In genomic region chr2L:17449608-17450504, dm6 we compare ENCODE assay signal across 1 fruit fly cellular context.
TF ChIP-seq lines count a peak whose summit lies in the region.

Gene dl (minus strand): TSS chr2L:17450364.

TF ChIP-seq in whole organism, embryonic, 481 proteins besides CTCF, POLR2A, EP300 and RAD21 (continued from another document and continues in another):
- no peak for TF ChIP-seq Rx (GFP tag; IDR thresholded peaks at IDR 0.05; lab: Robert Waterston, UW)
- no peak for TF ChIP-seq CG2129 (GFP tag; IDR thresholded peaks at IDR 0.05; lab: Robert Waterston, UW; ENCODE audit: partially characterized antibody)
- no peak for TF ChIP-seq CG11398 (GFP tag; optimal IDR thresholded peaks at IDR 0.05; lab: Kevin White, UChicago)
- no peak for TF ChIP-seq dmrt99B (tag; optimal IDR thresholded peaks at IDR 0.05; lab: Kevin White, UChicago)
- peak; percentile 2 to 43 for TF ChIP-seq bsh (GFP tag; optimal IDR thresholded peaks at IDR 0.05; lab: Kevin White, UChicago)
- TF ChIP-seq ham (GFP tag; IDR thresholded peaks at IDR 0.05; lab: Robert Waterston, UW), result no peak
- no peak for TF ChIP-seq wdn (GFP tag; IDR thresholded peaks at IDR 0.05; lab: Robert Waterston, UW)
- TF ChIP-seq tup (GFP tag; optimal IDR thresholded peaks at IDR 0.05; lab: Kevin White, UChicago), result no peak
- TF ChIP-seq tna (GFP tag; IDR thresholded peaks at IDR 0.05; lab: Robert Waterston, UW; ENCODE audit: partially characterized antibody), result no peak
- 0 out of 2 replicates have a peak, but pooled peaks have one; percentile 30 for TF ChIP-seq CG11696 (GFP tag; IDR thresholded peaks at IDR 0.05; lab: Robert Waterston, UW)
- TF ChIP-seq ci (GFP tag; IDR thresholded peaks at IDR 0.05; lab: Robert Waterston, UW), result peak; percentile 53; the same call in 2 of the 3 replicates
- TF ChIP-seq CG14965 (GFP tag; optimal IDR thresholded peaks at IDR 0.05; lab: Kevin White, UChicago; ENCODE audit: borderline replicate concordance), result no peak
- no peak for TF ChIP-seq CG6272 (GFP tag; IDR thresholded peaks at IDR 0.05; lab: Robert Waterston, UW)
- peak; percentile 18; the same call in 1 of the 3 replicates for TF ChIP-seq CG34422 (GFP tag; IDR thresholded peaks at IDR 0.05; lab: Robert Waterston, UW)
- TF ChIP-seq ab (GFP tag; optimal IDR thresholded peaks at IDR 0.05; lab: Kevin White, UChicago), result no peak
- no peak for TF ChIP-seq CG11723 (GFP tag; optimal IDR thresholded peaks at IDR 0.05; lab: Kevin White, UChicago)
- TF ChIP-seq br (optimal IDR thresholded peaks at IDR 0.05; lab: Kevin White, UChicago), result no peak
- TF ChIP-seq gcm (GFP tag; optimal IDR thresholded peaks at IDR 0.05; lab: Kevin White, UChicago), result no peak
- peak; percentile 68 for TF ChIP-seq sd (tag; optimal IDR thresholded peaks at IDR 0.05; lab: Kevin White, UChicago)
- no peak for TF ChIP-seq tin (GFP tag; optimal IDR thresholded peaks at IDR 0.05; lab: Kevin White, UChicago)
- no peak for TF ChIP-seq nerfin-1 (tag; optimal IDR thresholded peaks at IDR 0.05; lab: Kevin White, UChicago)
- no peak for TF ChIP-seq Doc3 (GFP tag; IDR thresholded peaks at IDR 0.05; lab: Robert Waterston, UW; ENCODE audit: partially characterized antibody)
- TF ChIP-seq Taf1 (GFP tag; IDR thresholded peaks at IDR 0.05; lab: Robert Waterston, UW), result no peak
- TF ChIP-seq disco-r (GFP tag; optimal IDR thresholded peaks at IDR 0.05; lab: Kevin White, UChicago), result no peak
- TF ChIP-seq Deaf1 (tag; optimal IDR thresholded peaks at IDR 0.05; lab: Kevin White, UChicago), result no peak
- TF ChIP-seq cad (GFP tag; optimal IDR thresholded peaks at IDR 0.05; lab: Kevin White, UChicago), result no peak
- no peak for TF ChIP-seq Dll (GFP tag; IDR thresholded peaks at IDR 0.05; lab: Robert Waterston, UW; ENCODE audit: partially characterized antibody)
- TF ChIP-seq CG8765 (GFP tag; IDR thresholded peaks at IDR 0.05; lab: Robert Waterston, UW), result no peak
- TF ChIP-seq slou (GFP tag; optimal IDR thresholded peaks at IDR 0.05; lab: Kevin White, UChicago), result no peak
- no peak for TF ChIP-seq Side (GFP tag; optimal IDR thresholded peaks at IDR 0.05; lab: Kevin White, UChicago)
- TF ChIP-seq az2 (GFP tag; optimal IDR thresholded peaks at IDR 0.05; lab: Kevin White, UChicago), result no peak
- TF ChIP-seq lilli (GFP tag; optimal IDR thresholded peaks at IDR 0.05; lab: Kevin White, UChicago), result no peak
- TF ChIP-seq bigmax (GFP tag; optimal IDR thresholded peaks at IDR 0.05; lab: Kevin White, UChicago), result no peak
- TF ChIP-seq Fer1 (GFP tag; optimal IDR thresholded peaks at IDR 0.05; lab: Kevin White, UChicago), result no peak
- TF ChIP-seq CG7745 (tag; optimal IDR thresholded peaks at IDR 0.05; lab: Kevin White, UChicago), result no peak
- no peak for TF ChIP-seq insv (GFP tag; optimal IDR thresholded peaks at IDR 0.05; lab: Kevin White, UChicago)
- no peak for TF ChIP-seq CG10431 (GFP tag; optimal IDR thresholded peaks at IDR 0.05; lab: Kevin White, UChicago)
- TF ChIP-seq CG15011 (GFP tag; optimal IDR thresholded peaks at IDR 0.05; lab: Kevin White, UChicago), result no peak
- TF ChIP-seq CG12391 (tag; optimal IDR thresholded peaks at IDR 0.05; lab: Kevin White, UChicago), result no peak
- TF ChIP-seq CG15514 (GFP tag; optimal IDR thresholded peaks at IDR 0.05; lab: Kevin White, UChicago), result peak; percentile 14
- no peak for TF ChIP-seq TFAM (GFP tag; optimal IDR thresholded peaks at IDR 0.05; lab: Kevin White, UChicago)
- TF ChIP-seq jigr1 (GFP tag; IDR thresholded peaks at IDR 0.05; lab: Robert Waterston, UW), result no peak
- TF ChIP-seq Hr39 (optimal IDR thresholded peaks at IDR 0.05; lab: Kevin White, UChicago), result no peak
- TF ChIP-seq Ssrp (tag; optimal IDR thresholded peaks at IDR 0.05; lab: Kevin White, UChicago), result no peak
- no peak for TF ChIP-seq CG10274 (GFP tag; optimal IDR thresholded peaks at IDR 0.05; lab: Kevin White, UChicago)
- no peak for TF ChIP-seq CG8944 (GFP tag; optimal IDR thresholded peaks at IDR 0.05; lab: Kevin White, UChicago)
- TF ChIP-seq B-H2 (GFP tag; optimal IDR thresholded peaks at IDR 0.05; lab: Kevin White, UChicago), result no peak
- no peak for TF ChIP-seq Vsx1 (GFP tag; optimal IDR thresholded peaks at IDR 0.05; lab: Kevin White, UChicago)
- peak; percentile 42 for TF ChIP-seq CG13624 (GFP tag; optimal IDR thresholded peaks at IDR 0.05; lab: Kevin White, UChicago)
- TF ChIP-seq sens (GFP tag; lab: Kevin White, UChicago), result peak; percentile 80
- no peak for TF ChIP-seq HLH54F (GFP tag; optimal IDR thresholded peaks at IDR 0.05; lab: Kevin White, UChicago)
- 0 out of 2 replicates have a peak, but pooled peaks have one; percentile 4 for TF ChIP-seq onecut (GFP tag; IDR thresholded peaks at IDR 0.05; lab: Robert Waterston, UW)
- TF ChIP-seq maf-S (GFP tag; optimal IDR thresholded peaks at IDR 0.05; lab: Kevin White, UChicago), result no peak
- TF ChIP-seq Dbx (GFP tag; IDR thresholded peaks at IDR 0.05; lab: Robert Waterston, UW), result peak; percentile 11; the same call in 1 of the 3 replicates
- no peak for TF ChIP-seq CG17328 (GFP tag; IDR thresholded peaks at IDR 0.05; lab: Robert Waterston, UW)
- TF ChIP-seq en (GFP tag; optimal IDR thresholded peaks at IDR 0.05; lab: Kevin White, UChicago), result no peak
- no peak for TF ChIP-seq ems (GFP tag; optimal IDR thresholded peaks at IDR 0.05; lab: Kevin White, UChicago)
- TF ChIP-seq dm (GFP tag; optimal IDR thresholded peaks at IDR 0.05; lab: Kevin White, UChicago), result no peak
- TF ChIP-seq YL-1 (GFP tag; optimal IDR thresholded peaks at IDR 0.05; lab: Kevin White, UChicago), result no peak
- no peak for TF ChIP-seq CG11093 (GFP tag; IDR thresholded peaks at IDR 0.05; lab: Robert Waterston, UW)
- no peak for TF ChIP-seq pnt (GFP tag; optimal IDR thresholded peaks at IDR 0.05; lab: Kevin White, UChicago)
- TF ChIP-seq pzg (GFP tag; optimal IDR thresholded peaks at IDR 0.05; lab: Kevin White, UChicago), result peak; percentile 3
- TF ChIP-seq CG10543 (GFP tag; optimal IDR thresholded peaks at IDR 0.05; lab: Kevin White, UChicago), result no peak
- no peak for TF ChIP-seq CG16813 (GFP tag; IDR thresholded peaks at IDR 0.05; lab: Robert Waterston, UW; ENCODE audit: partially characterized antibody)
- no peak for TF ChIP-seq crp (GFP tag; optimal IDR thresholded peaks at IDR 0.05; lab: Kevin White, UChicago)
- no peak for TF ChIP-seq ranshi (GFP tag; IDR thresholded peaks at IDR 0.05; lab: Robert Waterston, UW)
- TF ChIP-seq CrebB (tag; optimal IDR thresholded peaks at IDR 0.05; lab: Kevin White, UChicago), result no peak
- no peak for TF ChIP-seq CoRest (tag; optimal IDR thresholded peaks at IDR 0.05; lab: Kevin White, UChicago)
- TF ChIP-seq nau (GFP tag; optimal IDR thresholded peaks at IDR 0.05; lab: Kevin White, UChicago), result peak; percentile 23
- TF ChIP-seq D19B (GFP tag; optimal IDR thresholded peaks at IDR 0.05; lab: Kevin White, UChicago), result peak; percentile 84
- TF ChIP-seq CG9817 (tag; optimal IDR thresholded peaks at IDR 0.05; lab: Kevin White, UChicago), result no peak
- TF ChIP-seq CG42726 (GFP tag; IDR thresholded peaks at IDR 0.05; lab: Robert Waterston, UW; ENCODE audit: partially characterized antibody), result no peak; the same call in 1 of the 2 replicates
- no peak for TF ChIP-seq CG11695 (GFP tag; IDR thresholded peaks at IDR 0.05; lab: Robert Waterston, UW)
- no peak for TF ChIP-seq kay (GFP tag; optimal IDR thresholded peaks at IDR 0.05; lab: Kevin White, UChicago)
- TF ChIP-seq bbx (GFP tag; IDR thresholded peaks at IDR 0.05; lab: Robert Waterston, UW; ENCODE audit: partially characterized antibody), result no peak
- peak; percentile 18; the same call in 1 of the 2 replicates for TF ChIP-seq GATAe (GFP tag; conservative IDR thresholded peaks at IDR 0.05; lab: Robert Waterston, UW)
- TF ChIP-seq org-1 (GFP tag; optimal IDR thresholded peaks at IDR 0.05; lab: Kevin White, UChicago), result no peak
- no peak for TF ChIP-seq ftz-f1 (GFP tag; optimal IDR thresholded peaks at IDR 0.05; lab: Kevin White, UChicago)
- TF ChIP-seq Sry-β (GFP tag; optimal IDR thresholded peaks at IDR 0.05; lab: Kevin White, UChicago), result no peak
- TF ChIP-seq p53 (GFP tag; optimal IDR thresholded peaks at IDR 0.05; lab: Kevin White, UChicago), result no peak
- no peak for TF ChIP-seq gt (GFP tag; IDR thresholded peaks at IDR 0.05; lab: Robert Waterston, UW)
- TF ChIP-seq CG11085 (GFP tag; IDR thresholded peaks at IDR 0.05; lab: Robert Waterston, UW), result peak; percentile 31; the same call in 1 of the 2 replicates
- no peak for TF ChIP-seq zen (tag; optimal IDR thresholded peaks at IDR 0.05; lab: Kevin White, UChicago)
- TF ChIP-seq Mad (GFP tag; optimal IDR thresholded peaks at IDR 0.05; lab: Kevin White, UChicago), result no peak
- TF ChIP-seq CG11560 (tag; IDR thresholded peaks at IDR 0.05; lab: Robert Waterston, UW), result peak; percentile 47; the same call in 1 of the 3 replicates
- no peak for TF ChIP-seq CG12299 (tag; optimal IDR thresholded peaks at IDR 0.05; lab: Kevin White, UChicago)
- no peak for TF ChIP-seq CG17829 (tag; optimal IDR thresholded peaks at IDR 0.05; lab: Kevin White, UChicago)
- no peak for TF ChIP-seq gce (GFP tag; IDR thresholded peaks at IDR 0.05; lab: Robert Waterston, UW)
- TF ChIP-seq mld (GFP tag; IDR thresholded peaks at IDR 0.05; lab: Robert Waterston, UW; ENCODE audit: partially characterized antibody), result no peak
- no peak for TF ChIP-seq CG1529 (GFP tag; optimal IDR thresholded peaks at IDR 0.05; lab: Kevin White, UChicago)
- TF ChIP-seq CG18599 (GFP tag; optimal IDR thresholded peaks at IDR 0.05; lab: Kevin White, UChicago), result peak; percentile 2
- peak; percentile 46 for TF ChIP-seq CG34376 (GFP tag; optimal IDR thresholded peaks at IDR 0.05; lab: Kevin White, UChicago)
- TF ChIP-seq Sin3A (optimal IDR thresholded peaks at IDR 0.05; lab: Kevin White, UChicago), result no peak
- peak; percentile 69 for TF ChIP-seq abd-A (tag; optimal IDR thresholded peaks at IDR 0.05; lab: Kevin White, UChicago)
- TF ChIP-seq CG6175 (GFP tag; IDR thresholded peaks at IDR 0.05; lab: Robert Waterston, UW), result 0 out of 3 replicates have a peak, but pooled peaks have one; percentile 53
- TF ChIP-seq tap (tag; optimal IDR thresholded peaks at IDR 0.05; lab: Kevin White, UChicago), result no peak
- TF ChIP-seq caup (GFP tag; optimal IDR thresholded peaks at IDR 0.05; lab: Kevin White, UChicago; ENCODE audit: severe bottlenecking), result no peak
- no peak for TF ChIP-seq CG11504 (tag; optimal IDR thresholded peaks at IDR 0.05; lab: Kevin White, UChicago)
- TF ChIP-seq tx (GFP tag; optimal IDR thresholded peaks at IDR 0.05; lab: Kevin White, UChicago), result no peak
- TF ChIP-seq CG4424 (GFP tag; optimal IDR thresholded peaks at IDR 0.05; lab: Kevin White, UChicago), result peak; percentile 11
- TF ChIP-seq CG15696 (tag; optimal IDR thresholded peaks at IDR 0.05; lab: Kevin White, UChicago), result no peak
- TF ChIP-seq CG10462 (GFP tag; optimal IDR thresholded peaks at IDR 0.05; lab: Kevin White, UChicago), result no peak
- no peak for TF ChIP-seq tgo (GFP tag; IDR thresholded peaks at IDR 0.05; lab: Robert Waterston, UW)
- TF ChIP-seq unc-4 (GFP tag; IDR thresholded peaks at IDR 0.05; lab: Robert Waterston, UW; ENCODE audit: partially characterized antibody), result no peak
- TF ChIP-seq hb (GFP tag; IDR thresholded peaks at IDR 0.05; lab: Robert Waterston, UW; ENCODE audit: partially characterized antibody), result no peak
- peak; percentile 18 for TF ChIP-seq gem (tag; optimal IDR thresholded peaks at IDR 0.05; lab: Kevin White, UChicago)
- TF ChIP-seq ap (GFP tag; IDR thresholded peaks at IDR 0.05; lab: Robert Waterston, UW), result no peak
- TF ChIP-seq grn (GFP tag; optimal IDR thresholded peaks at IDR 0.05; lab: Kevin White, UChicago), result no peak
- TF ChIP-seq Elba2 (GFP tag; optimal IDR thresholded peaks at IDR 0.05; lab: Kevin White, UChicago), result no peak
- no peak for TF ChIP-seq NK7.1 (GFP tag; optimal IDR thresholded peaks at IDR 0.05; lab: Kevin White, UChicago)
- TF ChIP-seq CG12155 (GFP tag; optimal IDR thresholded peaks at IDR 0.05; lab: Kevin White, UChicago), result no peak
- TF ChIP-seq Atf-2 (GFP tag; optimal IDR thresholded peaks at IDR 0.05; lab: Kevin White, UChicago), result no peak
- TF ChIP-seq CG2116 (GFP tag; optimal IDR thresholded peaks at IDR 0.05; lab: Kevin White, UChicago), result no peak
- TF ChIP-seq Opbp (GFP tag; IDR thresholded peaks at IDR 0.05; lab: Robert Waterston, UW; ENCODE audit: partially characterized antibody), result no peak
- TF ChIP-seq Nf-YA (GFP tag; IDR thresholded peaks at IDR 0.05; lab: Robert Waterston, UW), result no peak
- TF ChIP-seq pita (GFP tag; optimal IDR thresholded peaks at IDR 0.05; lab: Kevin White, UChicago), result no peak
- TF ChIP-seq trh (GFP tag; optimal IDR thresholded peaks at IDR 0.05; lab: Kevin White, UChicago), result no peak
- TF ChIP-seq dpn (GFP tag; optimal IDR thresholded peaks at IDR 0.05; lab: Kevin White, UChicago), result no peak
- TF ChIP-seq D (optimal IDR thresholded peaks at IDR 0.05; lab: Kevin White, UChicago), result no peak
- no peak for TF ChIP-seq D (GFP tag; optimal IDR thresholded peaks at IDR 0.05; lab: Kevin White, UChicago)
- TF ChIP-seq CG7987 (GFP tag; optimal IDR thresholded peaks at IDR 0.05; lab: Kevin White, UChicago), result no peak
- peak; percentile 66 to 83 for TF ChIP-seq Trl (optimal IDR thresholded peaks at IDR 0.05; lab: Kevin White, UChicago)
- TF ChIP-seq Trl (GFP tag; optimal IDR thresholded peaks at IDR 0.05; lab: Kevin White, UChicago), result no peak
- TF ChIP-seq Abd-B (GFP tag; optimal IDR thresholded peaks at IDR 0.05; lab: Kevin White, UChicago), result no peak
- no peak for TF ChIP-seq CG8290 (GFP tag; optimal IDR thresholded peaks at IDR 0.05; lab: Kevin White, UChicago)
- TF ChIP-seq CG8290 (tag; optimal IDR thresholded peaks at IDR 0.05; lab: Kevin White, UChicago), result peak in 1 of 2 experiments; percentile 57
- no peak for TF ChIP-seq CG4404 (GFP tag; IDR thresholded peaks at IDR 0.05; lab: Robert Waterston, UW)
- TF ChIP-seq CG9609 (GFP tag; optimal IDR thresholded peaks at IDR 0.05; lab: Kevin White, UChicago), result no peak
- no peak for TF ChIP-seq CG9797 (GFP tag; optimal IDR thresholded peaks at IDR 0.05; lab: Kevin White, UChicago)
- no peak for TF ChIP-seq CG1603 (tag; optimal IDR thresholded peaks at IDR 0.05; lab: Kevin White, UChicago)
- no peak for TF ChIP-seq CG15269 (tag; optimal IDR thresholded peaks at IDR 0.05; lab: Kevin White, UChicago)
- no peak for TF ChIP-seq tll (GFP tag; optimal IDR thresholded peaks at IDR 0.05; lab: Kevin White, UChicago)
- TF ChIP-seq fd3F (GFP tag; optimal IDR thresholded peaks at IDR 0.05; lab: Kevin White, UChicago), result no peak
- no peak for TF ChIP-seq CG13775 (GFP tag; optimal IDR thresholded peaks at IDR 0.05; lab: Kevin White, UChicago)
- no peak for TF ChIP-seq Eip74EF (GFP tag; optimal IDR thresholded peaks at IDR 0.05; lab: Kevin White, UChicago)
- no peak for TF ChIP-seq Ravus (GFP tag; IDR thresholded peaks at IDR 0.05; lab: Robert Waterston, UW)
